Worm (Caenorhabditis elegans): Measurements from ENCODE around the gene adh-5.

- TF ChIP-seq T22C8.4 (GFP tag; IDR thresholded peaks at IDR 0.05) (no peak), ztf-29 (GFP tag; IDR thresholded peaks at IDR 0.05) (no peak), flt-1 (GFP tag; IDR thresholded peaks at IDR 0.05) (no peak), tab-1 (GFP tag; IDR thresholded peaks at IDR 0.05) (no peak), med-1 (GFP tag; optimal IDR thresholded peaks at IDR 0.05; ENCODE audit: insufficient read depth) (no peak), klf-2 (GFP tag; conservative IDR thresholded peaks at IDR 0.05) (no peak), ref-1 (GFP tag; conservative IDR thresholded peaks at IDR 0.05) (no peak)
These were observed 986 bp upstream of the adh-5 start for ce11 chrV:910588-910987.
